Fruit fly (Drosophila melanogaster) whole organism, embryonic: ENCODE results near the gene CG14947.

Experiments used
- CG10321 ChIP-seq: fragments of 200-800 bp; sonication (Bioruptor generic); IDR thresholded peaks from 2 replicates; pipeline ENCODE4 v1.3.6; 2022; ENCODE audit warnings: missing biosample characterization, missing genetic modification characterization
- CG10366 ChIP-seq: fragments of 200-800 bp; sonication (Bioruptor generic); IDR thresholded peaks from 2 replicates; pipeline ENCODE4 v1.3.6; 2022; ENCODE audit warnings: missing biosample characterization, missing genetic modification characterization
- CG10979 ChIP-seq: fragments of 200-800 bp; sonication (Bioruptor generic); optimal IDR thresholded peaks from 2 replicates; lab custom pipeline; 2018; ENCODE audit warnings: missing biosample characterization, mild to moderate bottlenecking, missing genetic modification characterization, moderate library complexity
- CG13894 ChIP-seq: fragments of 200-800 bp; sonication (Bioruptor generic); optimal IDR thresholded peaks from 3 replicates; lab custom pipeline; 2018; ENCODE audit warnings: missing biosample characterization, mild to moderate bottlenecking, missing genetic modification characterization, moderate library complexity
- CG14710 ChIP-seq: fragments of 200-800 bp; sonication (Bioruptor generic); optimal IDR thresholded peaks from 3 replicates; lab custom pipeline; 2019; ENCODE audit warnings: missing biosample characterization, mild to moderate bottlenecking, missing genetic modification characterization, moderate library complexity
- CG15479 ChIP-seq: fragments of 200-800 bp; sonication (Bioruptor generic); optimal IDR thresholded peaks from 3 replicates; lab custom pipeline; 2019; ENCODE audit warnings: missing biosample characterization, mild to moderate bottlenecking, missing genetic modification characterization, moderate library complexity
- CG16813 ChIP-seq: fragments of 200-800 bp; sonication (Bioruptor generic); IDR thresholded peaks from 3 replicates; pipeline ENCODE4 v1.3.6; 2022; ENCODE audit warnings: missing biosample characterization, missing genetic modification characterization; ENCODE audit not compliant: partially characterized antibody
- CG2199 ChIP-seq: fragments of 200-800 bp; sonication (Bioruptor generic); IDR thresholded peaks from 3 replicates; pipeline ENCODE4 v1.3.6; 2022; ENCODE audit warnings: missing biosample characterization, missing genetic modification characterization
- CG34376 ChIP-seq: fragments of 200-800 bp; sonication (Bioruptor generic); optimal IDR thresholded peaks from 2 replicates; lab custom pipeline; 2018; ENCODE audit warnings: missing biosample characterization, mild to moderate bottlenecking, missing genetic modification characterization
- CG3838 ChIP-seq: fragments of 200-800 bp; sonication (Bioruptor generic); optimal IDR thresholded peaks from 3 replicates; lab custom pipeline; 2016; ENCODE audit warnings: missing biosample characterization, missing genetic modification characterization
- CG4424 ChIP-seq: fragments of 200-800 bp; sonication (Bioruptor generic); optimal IDR thresholded peaks from 3 replicates; lab custom pipeline; 2016; ENCODE audit warnings: missing biosample characterization, missing genetic modification characterization
- CG4617 ChIP-seq: fragments of 200-800 bp; sonication (Bioruptor generic); optimal IDR thresholded peaks from 3 replicates; lab custom pipeline; 2016; ENCODE audit warnings: missing biosample characterization, missing genetic modification characterization, borderline replicate concordance
- CG6683 ChIP-seq: fragments of 200-800 bp; sonication (Bioruptor generic); optimal IDR thresholded peaks from 2 replicates; lab custom pipeline; 2017; ENCODE audit warnings: missing biosample characterization, mild to moderate bottlenecking, missing genetic modification characterization, missing genetic modification reagents
- CG6765 ChIP-seq: fragments of 200-800 bp; sonication (Bioruptor generic); optimal IDR thresholded peaks from 3 replicates; lab custom pipeline; 2017; ENCODE audit warnings: missing biosample characterization, mild to moderate bottlenecking, missing genetic modification characterization
- CG6854 ChIP-seq: fragments of 200-800 bp; sonication (Bioruptor generic); optimal IDR thresholded peaks from 3 replicates; lab custom pipeline; 2017; ENCODE audit warnings: missing biosample characterization, mild to moderate bottlenecking, missing genetic modification characterization
- CG8924 ChIP-seq: fragments of 200-800 bp; optimal IDR thresholded peaks from 3 replicates; lab custom pipeline; 2019; ENCODE audit warnings: missing biosample characterization, mild to moderate bottlenecking, missing genetic modification characterization, moderate library complexity
- Dp ChIP-seq: fragments of 200-800 bp; sonication (Bioruptor generic); optimal IDR thresholded peaks from 2 replicates; lab custom pipeline; 2018; ENCODE audit warnings: missing biosample characterization, mild to moderate bottlenecking, missing genetic modification characterization, moderate library complexity
- E2f2 ChIP-seq: fragments of 200-800 bp; sonication (Bioruptor generic); IDR thresholded peaks from 2 replicates; pipeline ENCODE4 v1.3.6; 2022; ENCODE audit warnings: missing biosample characterization, missing genetic modification characterization
- Eip74EF ChIP-seq, 2 experiments: fragments of 200-800 bp in 1 of 2; fragments of >200 bp in 1 of 2; sonication (Bioruptor generic) in 1 of 2; optimal IDR thresholded peaks; 2 replicates each; lab custom pipeline; 2017 to 2019; ENCODE audit warnings: missing biosample characterization in 2 of 2, missing genetic modification characterization in 2 of 2, mild to moderate bottlenecking in 1 of 2, moderate library complexity in 1 of 2
- HLH4C ChIP-seq: fragments of 200-800 bp; sonication (Bioruptor generic); IDR thresholded peaks from 3 replicates; pipeline ENCODE4 v1.3.6; 2022; ENCODE audit warnings: missing biosample characterization, missing genetic modification characterization; ENCODE audit not compliant: partially characterized antibody
- HLHmδ ChIP-seq: fragments of 200-800 bp; sonication (Bioruptor generic); optimal IDR thresholded peaks from 2 replicates; lab custom pipeline; 2018; ENCODE audit warnings: missing biosample characterization, mild to moderate bottlenecking, missing genetic modification characterization, moderate library complexity
- MBD-R2 ChIP-seq: fragments of 200-800 bp; sonication (Bioruptor generic); IDR thresholded peaks from 2 replicates; pipeline ENCODE4 v1.3.6; 2022; ENCODE audit warnings: missing biosample characterization, missing genetic modification characterization
- Med ChIP-seq: fragments of 200-800 bp; sonication (Bioruptor generic); peaks from one replicate; lab custom pipeline; 2016; ENCODE audit warnings: missing biosample characterization, missing genetic modification characterization, mild to moderate bottlenecking, inconsistent platforms, moderate library complexity
- Pdp1 ChIP-seq, 2 experiments: fragments of 200-800 bp; sonication (Bioruptor generic); optimal IDR thresholded peaks; 3 replicates each; lab custom pipeline; 2016; ENCODE audit warnings: missing biosample characterization in 2 of 2, missing genetic modification characterization in 2 of 2, mild to moderate bottlenecking in 1 of 2, moderate library complexity in 1 of 2
- ato ChIP-seq: fragments of 200-800 bp; sonication (Bioruptor generic); IDR thresholded peaks from 2 replicates; pipeline ENCODE4 v1.3.6; 2022; ENCODE audit warnings: missing biosample characterization, missing genetic modification characterization; ENCODE audit not compliant: partially characterized antibody
- bab2 ChIP-seq: fragments of 200-800 bp; sonication (Bioruptor generic); optimal IDR thresholded peaks from 2 replicates; lab custom pipeline; 2016; ENCODE audit warnings: missing biosample characterization, missing genetic modification characterization
- bsh ChIP-seq, 2 experiments: fragments of 200-800 bp; sonication (Bioruptor generic); optimal IDR thresholded peaks; 2 replicates each; lab custom pipeline; 2017 to 2018; ENCODE audit warnings: mild to moderate bottlenecking in 2 of 2, missing biosample characterization in 2 of 2, missing genetic modification characterization in 2 of 2, moderate library complexity in 1 of 2
- chinmo ChIP-seq: fragments of 200-800 bp; sonication (Bioruptor generic); IDR thresholded peaks from 4 replicates; pipeline ENCODE4 v1.3.6; 2022; ENCODE audit warnings: missing biosample characterization, missing genetic modification characterization; ENCODE audit not compliant: partially characterized antibody
- crp ChIP-seq, 2 experiments: fragments of 200-800 bp; sonication (Bioruptor generic); optimal IDR thresholded peaks; 2 replicates in 1 of 2; 3 replicates in 1 of 2; lab custom pipeline; 2017; ENCODE audit warnings: missing biosample characterization in 2 of 2, missing genetic modification characterization in 2 of 2, mild to moderate bottlenecking in 1 of 2, moderate library complexity in 1 of 2
- fd102C ChIP-seq: fragments of 200-800 bp; sonication (Bioruptor generic); optimal IDR thresholded peaks from 2 replicates; lab custom pipeline; 2018; ENCODE audit warnings: missing biosample characterization, mild to moderate bottlenecking, missing genetic modification characterization, moderate library complexity
- gcm ChIP-seq: fragments of 200-800 bp; sonication (Bioruptor generic); optimal IDR thresholded peaks from 2 replicates; lab custom pipeline; 2019; ENCODE audit warnings: missing biosample characterization, mild to moderate bottlenecking, missing genetic modification characterization, moderate library complexity
- gcm2 ChIP-seq: fragments of 200-800 bp; sonication (Bioruptor generic); optimal IDR thresholded peaks from 2 replicates; lab custom pipeline; 2016; ENCODE audit warnings: missing biosample characterization, missing genetic modification characterization
- ind ChIP-seq: fragments of 200-800 bp; sonication (Bioruptor generic); optimal IDR thresholded peaks from 3 replicates; lab custom pipeline; 2016; ENCODE audit warnings: missing biosample characterization, missing genetic modification characterization
- inv ChIP-seq: fragments of 200-800 bp; sonication (Bioruptor generic); IDR thresholded peaks from 2 replicates; pipeline ENCODE4 v1.3.6; 2022; ENCODE audit warnings: missing biosample characterization, missing genetic modification characterization; ENCODE audit not compliant: partially characterized antibody
- jumu ChIP-seq: fragments of 200-800 bp; sonication (Bioruptor generic); optimal IDR thresholded peaks from 3 replicates; lab custom pipeline; 2016; ENCODE audit warnings: missing biosample characterization, missing genetic modification characterization
- nerfin-1 ChIP-seq: fragments of 200-800 bp; sonication (Bioruptor generic); optimal IDR thresholded peaks from 3 replicates; lab custom pipeline; 2019; ENCODE audit warnings: missing biosample characterization, mild to moderate bottlenecking, missing genetic modification characterization, moderate library complexity
- nerfin-2 ChIP-seq: fragments of 200-800 bp; sonication (Bioruptor generic); IDR thresholded peaks from 2 replicates; pipeline ENCODE4 v1.3.6; 2022; ENCODE audit warnings: missing biosample characterization, missing genetic modification characterization; ENCODE audit not compliant: partially characterized antibody
- nmo ChIP-seq: fragments of 200-800 bp; sonication (Bioruptor generic); optimal IDR thresholded peaks from 2 replicates; lab custom pipeline; 2018; ENCODE audit warnings: missing biosample characterization, mild to moderate bottlenecking, missing genetic modification characterization, moderate library complexity
- nom ChIP-seq: fragments of 200-800 bp; sonication (Bioruptor generic); optimal IDR thresholded peaks from 2 replicates; lab custom pipeline; 2017; ENCODE audit warnings: missing biosample characterization, missing genetic modification characterization, mild to moderate bottlenecking, moderate library complexity, missing genetic modification reagents
- onecut ChIP-seq: fragments of 200-800 bp; sonication (Bioruptor generic); IDR thresholded peaks from 2 replicates; pipeline ENCODE4 v1.3.6; 2022; ENCODE audit warnings: missing biosample characterization, missing genetic modification characterization
- sd ChIP-seq: fragments of 200-800 bp; sonication (Bioruptor generic); optimal IDR thresholded peaks from 3 replicates; lab custom pipeline; 2018; ENCODE audit warnings: missing biosample characterization, mild to moderate bottlenecking, missing genetic modification characterization, moderate library complexity
- sens ChIP-seq: fragments of 200-800 bp; sonication (Bioruptor generic); peaks from one replicate; lab custom pipeline; 2016; ENCODE audit warnings: missing biosample characterization, missing genetic modification characterization
- sug ChIP-seq: fragments of 200-800 bp; optimal IDR thresholded peaks from 2 replicates; lab custom pipeline; 2019; ENCODE audit warnings: missing biosample characterization, mild to moderate bottlenecking, missing genetic modification characterization, moderate library complexity
- vnd ChIP-seq: fragments of 200-800 bp; sonication (Bioruptor generic); IDR thresholded peaks from 3 replicates; pipeline ENCODE4 v1.3.6; 2022; ENCODE audit warnings: missing biosample characterization, missing genetic modification characterization; ENCODE audit not compliant: partially characterized antibody
- vvl ChIP-seq: fragments of 200-800 bp; sonication (Bioruptor generic); IDR thresholded peaks from 2 replicates; pipeline ENCODE4 v1.3.6; 2022; ENCODE audit warnings: missing biosample characterization, missing genetic modification characterization
- zfh1 ChIP-seq: fragments of 200-800 bp; sonication (Bioruptor generic); IDR thresholded peaks from 3 replicates; pipeline ENCODE4 v1.3.6; 2022; ENCODE audit warnings: missing biosample characterization, missing genetic modification characterization

Gene CG14947

dm6 chr2L:12055837-12056388 is 20.0 kb upstream of the CG14947 start, which contains the start of the genes JhI-21, RpL7-like and CG34164 (continued):
- TF ChIP-seq CG6765 (GFP tag; lab: Kevin White, UChicago), result peak; percentile 9
- TF ChIP-seq Dp, result peak; percentile 98
- TF ChIP-seq CG3838 (GFP tag; lab: Kevin White, UChicago), result no peak
- peak in 1 of 2 experiments; percentile 35 for TF ChIP-seq Eip74EF (GFP tag; optimal IDR thresholded peaks at IDR 0.05; lab: Kevin White, UChicago)
- TF ChIP-seq CG14710 (tag; lab: Kevin White, UChicago), result peak; percentile 61
- peak; percentile 66; the same call in 1 of the 3 replicates for TF ChIP-seq CG2199 (GFP tag; lab: Robert Waterston, UW)
- peak; percentile 30; the same call in 1 of the 2 replicates for TF ChIP-seq inv (GFP tag; lab: Robert Waterston, UW)
- peak; percentile 82 for TF ChIP-seq sens (GFP tag; lab: Kevin White, UChicago)
- TF ChIP-seq MBD-R2 (GFP tag; lab: Robert Waterston, UW), result peak; percentile 63; the same call in 1 of the 2 replicates
- TF ChIP-seq crp (GFP tag; optimal IDR thresholded peaks at IDR 0.05; lab: Kevin White, UChicago), result peak in 1 of 2 experiments; percentile 79
- no peak for TF ChIP-seq CG6683 (GFP tag; lab: Kevin White, UChicago)
- peak; percentile 30 for TF ChIP-seq CG6854 (GFP tag; lab: Kevin White, UChicago)
- peak; percentile 98 for TF ChIP-seq E2f2 (GFP tag; lab: Robert Waterston, UW)
- TF ChIP-seq CG4617, result peak; percentile 30
- no peak for TF ChIP-seq jumu (GFP tag; lab: Kevin White, UChicago)
- peak; percentile 21 for TF ChIP-seq nmo (GFP tag; lab: Kevin White, UChicago)
- TF ChIP-seq CG34376 (GFP tag; lab: Kevin White, UChicago), result peak; percentile 30
- peak; percentile 49 for TF ChIP-seq sd (tag; lab: Kevin White, UChicago)
- TF ChIP-seq gcm2 (GFP tag; lab: Kevin White, UChicago), result no peak
- TF ChIP-seq bab2 (GFP tag; lab: Kevin White, UChicago), result no peak
- peak in 1 of 2 experiments; percentile 51 for TF ChIP-seq Pdp1 (GFP tag; optimal IDR thresholded peaks at IDR 0.05; lab: Kevin White, UChicago)
- 0 out of 3 replicates have a peak, but pooled peaks have one; percentile 20 for TF ChIP-seq vnd (GFP tag; lab: Robert Waterston, UW)
- peak; percentile 38 for TF ChIP-seq CG4424 (GFP tag; lab: Kevin White, UChicago)
- no peak for TF ChIP-seq sug (tag; lab: Kevin White, UChicago)
- peak; percentile 45 for TF ChIP-seq nom (GFP tag; lab: Kevin White, UChicago)
- peak; percentile 24 for TF ChIP-seq gcm (GFP tag; lab: Kevin White, UChicago)
- TF ChIP-seq CG10321, result no peak
- peak; percentile 35 for TF ChIP-seq CG8924 (tag; lab: Kevin White, UChicago)
- TF ChIP-seq HLHmδ (GFP tag; lab: Kevin White, UChicago), result peak; percentile 12
- TF ChIP-seq vvl (GFP tag; lab: Robert Waterston, UW), result peak; percentile 14; the same call in 1 of the 2 replicates
- TF ChIP-seq chinmo (GFP tag; lab: Robert Waterston, UW), result peak; percentile 88; the same call in 2 of the 4 replicates
- TF ChIP-seq nerfin-1, result peak; percentile 98

- peak; percentile 22 for TF ChIP-seq gcm (GFP tag; lab: Kevin White, UChicago)
- TF ChIP-seq CG13894 (tag; lab: Kevin White, UChicago), result no peak
- peak; percentile 45; the same call in 2 of the 3 replicates for TF ChIP-seq CG16813 (GFP tag; lab: Robert Waterston, UW)
- peak; percentile 23 for TF ChIP-seq CG10979
- no peak; the same call in 1 of the 2 replicates for TF ChIP-seq nerfin-2 (GFP tag; lab: Robert Waterston, UW)
- TF ChIP-seq ato, result no peak
- peak; percentile 62 for TF ChIP-seq nerfin-1
- peak; percentile 78 for TF ChIP-seq Med (GFP tag; lab: Kevin White, UChicago)
- no peak for TF ChIP-seq CG10366
- TF ChIP-seq HLH4C (GFP tag; lab: Robert Waterston, UW), result peak; percentile 48
- peak; percentile 51; the same call in 1 of the 3 replicates for TF ChIP-seq zfh1 (GFP tag; lab: Robert Waterston, UW)
- peak; percentile 23; the same call in 1 of the 2 replicates for TF ChIP-seq E2f2 (GFP tag; lab: Robert Waterston, UW)
- TF ChIP-seq CG15479 (GFP tag; lab: Kevin White, UChicago), result no peak
- TF ChIP-seq onecut (GFP tag; lab: Robert Waterston, UW), result peak; percentile 29; the same call in 1 of the 2 replicates
- peak; percentile 11 for TF ChIP-seq ind
- no peak for TF ChIP-seq fd102C (GFP tag; lab: Kevin White, UChicago)
- TF ChIP-seq bsh (GFP tag; optimal IDR thresholded peaks at IDR 0.05; lab: Kevin White, UChicago), result peak in 1 of 2 experiments; percentile 39
These were observed 12.9 kb upstream of the CG14947 start, which contains the start of gene Rab3-GAP for dm6 chr2L:12063035-12063434. Gene Rab3-GAP (minus strand): TSS chr2L:12063184.
